Fruit fly (Drosophila melanogaster) whole organism, embryonic: ENCODE results near the gene Ube3a.

Source experiments
- CG10267 ChIP-seq: fragments of 200-800 bp; sonication (Bioruptor generic); optimal IDR thresholded peaks from 2 replicates; lab custom pipeline; 2018; ENCODE audit warnings: missing biosample characterization, mild to moderate bottlenecking, missing genetic modification characterization, moderate library complexity
- CG10462 ChIP-seq: fragments of 200-800 bp; sonication (Bioruptor generic); optimal IDR thresholded peaks from 2 replicates; lab custom pipeline; 2016; ENCODE audit warnings: missing biosample characterization, missing genetic modification characterization
- CG10654 ChIP-seq: fragments of 200-800 bp; sonication (Bioruptor generic); optimal IDR thresholded peaks from 2 replicates; lab custom pipeline; 2016; ENCODE audit warnings: missing biosample characterization, missing genetic modification characterization
- CG13123 ChIP-seq: fragments of 200-800 bp; sonication (Bioruptor generic); optimal IDR thresholded peaks from 2 replicates; lab custom pipeline; 2016; ENCODE audit warnings: missing biosample characterization, missing genetic modification characterization
- CG17328 ChIP-seq: fragments of 200-800 bp; sonication (Bioruptor generic); IDR thresholded peaks from 2 replicates; pipeline ENCODE4 v1.3.6; 2022; ENCODE audit warnings: missing biosample characterization, missing genetic modification characterization
- CG17361 ChIP-seq: fragments of 200-800 bp; sonication (Bioruptor generic); IDR thresholded peaks from 3 replicates; pipeline ENCODE4 v1.3.6; 2022; ENCODE audit warnings: missing biosample characterization, missing genetic modification characterization
- CG18619 ChIP-seq: fragments of 200-800 bp; sonication (Bioruptor generic); optimal IDR thresholded peaks from 3 replicates; lab custom pipeline; 2017; ENCODE audit warnings: missing biosample characterization, mild to moderate bottlenecking, missing genetic modification characterization
- CG4282 ChIP-seq: fragments of 200-800 bp; sonication (Bioruptor generic); optimal IDR thresholded peaks from 2 replicates; lab custom pipeline; 2016; ENCODE audit warnings: missing biosample characterization, missing genetic modification characterization
- CG4328 ChIP-seq: fragments of 200-800 bp; sonication (Bioruptor generic); optimal IDR thresholded peaks from 3 replicates; lab custom pipeline; 2017; ENCODE audit warnings: missing biosample characterization, missing genetic modification reagents, missing genetic modification characterization
- CG5245 ChIP-seq: fragments of 200-800 bp; sonication (Bioruptor generic); optimal IDR thresholded peaks from 3 replicates; lab custom pipeline; 2016; ENCODE audit warnings: missing biosample characterization, missing genetic modification characterization
- CG6689 ChIP-seq: fragments of 200-800 bp; sonication (Bioruptor generic); IDR thresholded peaks from 2 replicates; pipeline ENCODE4 v1.3.6; 2022; ENCODE audit warnings: missing biosample characterization, missing genetic modification characterization
- CG8388 ChIP-seq: fragments of 200-800 bp; sonication (Bioruptor generic); optimal IDR thresholded peaks from 2 replicates; lab custom pipeline; 2019; ENCODE audit warnings: missing biosample characterization, mild to moderate bottlenecking, missing genetic modification characterization, moderate library complexity
- CG8478 ChIP-seq: fragments of >200 bp; optimal IDR thresholded peaks from 2 replicates; lab custom pipeline; 2018
- CG9727 ChIP-seq: fragments of 200-800 bp; sonication (Bioruptor generic); optimal IDR thresholded peaks from 3 replicates; lab custom pipeline; 2017; ENCODE audit warnings: missing biosample characterization, mild to moderate bottlenecking, missing genetic modification characterization
- CHES-1-like ChIP-seq: fragments of 200-800 bp; sonication (Bioruptor generic); optimal IDR thresholded peaks from 2 replicates; lab custom pipeline; 2016; ENCODE audit warnings: missing biosample characterization, missing genetic modification characterization
- CTCF ChIP-seq: fragments of 200-800 bp; sonication (Bioruptor generic); optimal IDR thresholded peaks from 2 replicates; lab custom pipeline; 2017; ENCODE audit warnings: missing biosample characterization, mild to moderate bottlenecking, missing genetic modification characterization, moderate library complexity
- D19A ChIP-seq: fragments of 200-800 bp; optimal IDR thresholded peaks from 3 replicates; lab custom pipeline; 2019; ENCODE audit warnings: missing biosample characterization, mild to moderate bottlenecking, missing genetic modification characterization, moderate library complexity
- Dad ChIP-seq: fragments of 200-800 bp; sonication (Bioruptor generic); optimal IDR thresholded peaks from 3 replicates; lab custom pipeline; 2016; ENCODE audit warnings: missing biosample characterization, missing genetic modification characterization
- Deaf1 ChIP-seq: fragments of 200-800 bp; optimal IDR thresholded peaks from 3 replicates; lab custom pipeline; 2019; ENCODE audit warnings: missing biosample characterization, mild to moderate bottlenecking, missing genetic modification characterization, moderate library complexity
- Dref ChIP-seq: fragments of 200-800 bp; sonication (Bioruptor generic); IDR thresholded peaks from 2 replicates; pipeline ENCODE4 v1.3.6; 2022; ENCODE audit warnings: missing biosample characterization, missing genetic modification characterization
- Gug ChIP-seq: fragments of 200-800 bp; sonication (Bioruptor generic); IDR thresholded peaks from 4 replicates; pipeline ENCODE4 v1.3.6; 2022; ENCODE audit warnings: missing biosample characterization, missing genetic modification characterization
- H15 ChIP-seq: fragments of 200-800 bp; sonication (Bioruptor generic); IDR thresholded peaks from 3 replicates; pipeline ENCODE4 v1.3.6; 2022; ENCODE audit warnings: missing biosample characterization, missing genetic modification characterization
- Jarid2 ChIP-seq: fragments of 200-800 bp; sonication (Bioruptor generic); optimal IDR thresholded peaks from 3 replicates; lab custom pipeline; 2017; ENCODE audit warnings: mild to moderate bottlenecking, missing biosample characterization, missing genetic modification reagents, missing genetic modification characterization
- MTF-1 ChIP-seq: fragments of 200-800 bp; sonication (Bioruptor generic); optimal IDR thresholded peaks from 2 replicates; lab custom pipeline; 2018; ENCODE audit warnings: missing biosample characterization, mild to moderate bottlenecking, missing genetic modification characterization, borderline replicate concordance
- Med ChIP-seq: fragments of 200-800 bp; sonication (Bioruptor generic); peaks from one replicate; lab custom pipeline; 2016; ENCODE audit warnings: missing biosample characterization, missing genetic modification characterization, mild to moderate bottlenecking, inconsistent platforms, moderate library complexity
- Mes4 ChIP-seq: fragments of 200-800 bp; sonication (Bioruptor generic); optimal IDR thresholded peaks from 2 replicates; lab custom pipeline; 2016; ENCODE audit warnings: missing biosample characterization, missing genetic modification characterization
- bab2 ChIP-seq: fragments of 200-800 bp; sonication (Bioruptor generic); optimal IDR thresholded peaks from 2 replicates; lab custom pipeline; 2016; ENCODE audit warnings: missing biosample characterization, missing genetic modification characterization
- bsh ChIP-seq, 2 experiments: fragments of 200-800 bp; sonication (Bioruptor generic); optimal IDR thresholded peaks; 2 replicates each; lab custom pipeline; 2017 to 2018; ENCODE audit warnings: mild to moderate bottlenecking in 2 of 2, missing biosample characterization in 2 of 2, missing genetic modification characterization in 2 of 2, moderate library complexity in 1 of 2
- cad ChIP-seq: fragments of >200 bp; optimal IDR thresholded peaks from 2 replicates; lab custom pipeline; 2017; ENCODE audit warnings: missing biosample characterization, missing genetic modification characterization
- crol ChIP-seq: fragments of 200-800 bp; sonication (Bioruptor generic); IDR thresholded peaks from 2 replicates; pipeline ENCODE4 v1.3.6; 2022; ENCODE audit warnings: missing biosample characterization, missing genetic modification characterization
- eve ChIP-seq, 2 experiments: fragments of >200 bp; optimal IDR thresholded peaks; 2 replicates each; lab custom pipeline; 2017; ENCODE audit warnings: missing biosample characterization in 2 of 2, missing genetic modification characterization in 2 of 2
- gce ChIP-seq: fragments of 200-800 bp; sonication (Bioruptor generic); IDR thresholded peaks from 3 replicates; pipeline ENCODE4 v1.3.6; 2022; ENCODE audit warnings: missing biosample characterization, missing genetic modification characterization
- gfzf ChIP-seq: fragments of 200-800 bp; sonication (Bioruptor generic); optimal IDR thresholded peaks from 2 replicates; lab custom pipeline; 2016; ENCODE audit warnings: missing biosample characterization, mild to moderate bottlenecking, missing genetic modification characterization, moderate library complexity
- grau ChIP-seq: fragments of 200-800 bp; optimal IDR thresholded peaks from 3 replicates; lab custom pipeline; 2019; ENCODE audit warnings: missing biosample characterization, mild to moderate bottlenecking, missing genetic modification characterization, moderate library complexity
- gro ChIP-seq: fragments of 200-800 bp; sonication (Bioruptor generic); optimal IDR thresholded peaks from 2 replicates; lab custom pipeline; 2016; ENCODE audit warnings: missing biosample characterization, missing genetic modification characterization
- her ChIP-seq: fragments of 200-800 bp; sonication (Bioruptor generic); optimal IDR thresholded peaks from 2 replicates; lab custom pipeline; 2016; ENCODE audit warnings: missing biosample characterization, missing genetic modification characterization
- kah ChIP-seq: fragments of 200-800 bp; sonication (Bioruptor generic); optimal IDR thresholded peaks from 2 replicates; lab custom pipeline; 2018; ENCODE audit warnings: missing biosample characterization, mild to moderate bottlenecking, missing genetic modification characterization
- kni ChIP-seq: fragments of 200-800 bp; sonication (Bioruptor generic); optimal IDR thresholded peaks from 3 replicates; lab custom pipeline; 2017; ENCODE audit warnings: mild to moderate bottlenecking, missing biosample characterization, missing genetic modification reagents, missing genetic modification characterization
- p53 ChIP-seq: fragments of 200-800 bp; sonication (Bioruptor generic); optimal IDR thresholded peaks from 2 replicates; lab custom pipeline; 2016; ENCODE audit warnings: missing biosample characterization, missing genetic modification characterization
- pan ChIP-seq, 4 experiments: fragments of >200 bp in 3 of 4; fragments of 200-800 bp in 1 of 4; sonication (Bioruptor generic) in 1 of 4; optimal IDR thresholded peaks in 3 of 4; IDR thresholded peaks in 1 of 4; 2 replicates each; pipeline versions ENCODE4 v1.3.6 to Lab custom; 2017 to 2022; ENCODE audit warnings: missing biosample characterization in 2 of 4, missing genetic modification characterization in 2 of 4, mixed read lengths in 1 of 4
- pb ChIP-seq: fragments of 200-800 bp; sonication (Bioruptor generic); optimal IDR thresholded peaks from 3 replicates; lab custom pipeline; 2016; ENCODE audit warnings: missing biosample characterization, missing genetic modification characterization
- scrt ChIP-seq: fragments of 200-800 bp; sonication (Bioruptor generic); optimal IDR thresholded peaks from 2 replicates; lab custom pipeline; 2018; ENCODE audit warnings: missing biosample characterization, mild to moderate bottlenecking, missing genetic modification characterization, moderate library complexity
- slou ChIP-seq: fragments of 200-800 bp; sonication (Bioruptor generic); optimal IDR thresholded peaks from 3 replicates; lab custom pipeline; 2016; ENCODE audit warnings: missing biosample characterization, missing genetic modification characterization
- sob ChIP-seq: fragments of 200-800 bp; sonication (Bioruptor generic); IDR thresholded peaks from 2 replicates; pipeline ENCODE4 v1.3.6; 2022; ENCODE audit warnings: missing biosample characterization, missing genetic modification characterization
- sqz ChIP-seq: fragments of 200-800 bp; sonication (Bioruptor generic); optimal IDR thresholded peaks from 3 replicates; lab custom pipeline; 2018; ENCODE audit warnings: missing biosample characterization, mild to moderate bottlenecking, missing genetic modification characterization
- twi ChIP-seq: fragments of 200-800 bp; optimal IDR thresholded peaks from 2 replicates; lab custom pipeline; 2019; ENCODE audit warnings: missing biosample characterization, mild to moderate bottlenecking, missing genetic modification characterization, moderate library complexity
- vfl ChIP-seq: fragments of 200-800 bp; sonication (Bioruptor generic); optimal IDR thresholded peaks from 2 replicates; lab custom pipeline; 2016; ENCODE audit warnings: missing biosample characterization, missing genetic modification characterization
- wdn ChIP-seq: fragments of 200-800 bp; sonication (Bioruptor generic); IDR thresholded peaks from 2 replicates; pipeline ENCODE4 v1.3.6; 2022; ENCODE audit warnings: missing biosample characterization, missing genetic modification characterization
- zen ChIP-seq: fragments of 200-800 bp; sonication (Bioruptor generic); optimal IDR thresholded peaks from 3 replicates; lab custom pipeline; 2018; ENCODE audit warnings: missing biosample characterization, mild to moderate bottlenecking, missing genetic modification characterization, moderate library complexity

Ube3a gene

dm6 chr3L:11169299-11170181 lies 40.8 kb downstream of the Ube3a start, which contains the start of the genes wls and Adck5 (continued):
- TF ChIP-seq scrt (peak; percentile 82), pb (GFP tag; lab: Kevin White, UChicago) (peak; percentile 17), CG10267 (tag; lab: Kevin White, UChicago) (peak; percentile 52), CHES-1-like (GFP tag; lab: Kevin White, UChicago) (peak; percentile 54), D19A (tag; lab: Kevin White, UChicago) (no peak), CG10654 (GFP tag; lab: Kevin White, UChicago) (peak; percentile 21), sob (peak; percentile 55; the same call in 1 of the 2 replicates), CG8478 (lab: Kevin White, UChicago) (no peak), CG9727 (GFP tag; lab: Kevin White, UChicago) (peak; percentile 63), Jarid2 (GFP tag; lab: Kevin White, UChicago) (no peak), CG6689 (GFP tag; lab: Robert Waterston, UW) (no peak), CG17361 (peak; percentile 62; the same call in 2 of the 3 replicates), CG4328 (GFP tag; lab: Kevin White, UChicago) (peak; percentile 46), Med (GFP tag; lab: Kevin White, UChicago) (peak; percentile 93), pan (optimal IDR thresholded peaks at IDR 0.05; lab: Kevin White, UChicago) (peak in 1 of 2 experiments; percentile 53), pan (GFP tag; optimal IDR thresholded peaks at IDR 0.05 in 1 of 2, IDR thresholded peaks at IDR 0.05 in 1 of 2) (peak in 1 of 2 experiments; percentile 72), slou (GFP tag; lab: Kevin White, UChicago) (peak; percentile 18), her (peak; percentile 46), bab2 (GFP tag; lab: Kevin White, UChicago) (peak; percentile 18), H15 (no peak), CG8388 (GFP tag; lab: Kevin White, UChicago) (peak; percentile 23), CG4282 (GFP tag; lab: Kevin White, UChicago) (no peak), grau (tag; lab: Kevin White, UChicago) (no peak), wdn (GFP tag; lab: Robert Waterston, UW) (0 out of 2 replicates have a peak, but pooled peaks have one; percentile 13), Deaf1 (no peak), CG10462 (GFP tag; lab: Kevin White, UChicago) (peak; percentile 42), Dref (GFP tag; lab: Robert Waterston, UW) (no peak), gfzf (GFP tag; lab: Kevin White, UChicago) (peak; percentile 83), crol (GFP tag; lab: Robert Waterston, UW) (no peak), sqz (GFP tag; lab: Kevin White, UChicago) (peak; percentile 18), Mes4 (GFP tag; lab: Kevin White, UChicago) (peak; percentile 63), gce (peak; percentile 64; the same call in 1 of the 3 replicates), CG13123 (GFP tag; lab: Kevin White, UChicago) (peak; percentile 10), eve (GFP tag; optimal IDR thresholded peaks at IDR 0.05; lab: Kevin White, UChicago) (no peak), bsh (GFP tag; optimal IDR thresholded peaks at IDR 0.05; lab: Kevin White, UChicago) (peak in 1 of 2 experiments; percentile 42), twi (no peak), vfl (peak; percentile 3), Dad (GFP tag; lab: Kevin White, UChicago) (peak; percentile 21), CG18619 (GFP tag; lab: Kevin White, UChicago) (peak; percentile 27), MTF-1 (GFP tag; lab: Kevin White, UChicago) (peak; percentile 80), CG17328 (peak; percentile 42; the same call in 1 of the 2 replicates), kni (GFP tag; lab: Kevin White, UChicago) (no peak), gro (peak; percentile 40), kah (GFP tag; lab: Kevin White, UChicago) (peak; percentile 92), CG5245 (no peak), CTCF (GFP tag; lab: Kevin White, UChicago) (peak; percentile 62), p53 (GFP tag; lab: Kevin White, UChicago) (peak; percentile 7), cad (GFP tag; lab: Kevin White, UChicago) (no peak), Gug (GFP tag; lab: Robert Waterston, UW) (no peak), zen (tag; lab: Kevin White, UChicago) (no peak)
